Fruit fly (Drosophila melanogaster): Measurements from ENCODE around the gene Tsp3A.

Tsp3A gene

dm6 chrX:2581793-2582503, 37.6 kb downstream of the Tsp3A start (continued):
- TF ChIP-seq CG6813 (GFP tag; optimal IDR thresholded peaks at IDR 0.05) (peak; percentile 74), pho (GFP tag; optimal IDR thresholded peaks at IDR 0.05) (peak; percentile 80), Gsc (GFP tag; IDR thresholded peaks at IDR 0.05) (no peak), sens-2 (GFP tag; IDR thresholded peaks at IDR 0.05) (no peak; the same call in 1 of the 2 replicates), CG14014 (GFP tag; IDR thresholded peaks at IDR 0.05) (peak; percentile 90), CTCF (GFP tag; optimal IDR thresholded peaks at IDR 0.05) (no peak), oc (tag; optimal IDR thresholded peaks at IDR 0.05) (peak; percentile 29), CG12659 (GFP tag; optimal IDR thresholded peaks at IDR 0.05) (peak; percentile 66), GATAe (GFP tag; conservative IDR thresholded peaks at IDR 0.05) (peak; percentile 42; the same call in 1 of the 2 replicates), CG5245 (GFP tag; optimal IDR thresholded peaks at IDR 0.05) (peak; percentile 48), Abd-B (GFP tag; optimal IDR thresholded peaks at IDR 0.05) (peak; percentile 50), CG4854 (GFP tag; optimal IDR thresholded peaks at IDR 0.05) (peak; percentile 55), Mrtf (GFP tag; IDR thresholded peaks at IDR 0.05) (peak; percentile 72; the same call in 2 of the 3 replicates), CG3847 (GFP tag; IDR thresholded peaks at IDR 0.05) (peak; percentile 77), CG31365 (tag; optimal IDR thresholded peaks at IDR 0.05) (peak; percentile 45), fru (optimal IDR thresholded peaks at IDR 0.05) (no peak), CG8359 (GFP tag; optimal IDR thresholded peaks at IDR 0.05; ENCODE audit: borderline replicate concordance) (no peak), toy (GFP tag; IDR thresholded peaks at IDR 0.05) (no peak), pzg (GFP tag; optimal IDR thresholded peaks at IDR 0.05) (peak; percentile 13), CG6765 (GFP tag; optimal IDR thresholded peaks at IDR 0.05) (peak; percentile 76), B-H2 (GFP tag; optimal IDR thresholded peaks at IDR 0.05) (peak; percentile 13), Usf (GFP tag; optimal IDR thresholded peaks at IDR 0.05) (peak; percentile 1), PHDP (tag; optimal IDR thresholded peaks at IDR 0.05) (peak; percentile 70), ash1 (GFP tag; optimal IDR thresholded peaks at IDR 0.05) (no peak), en (GFP tag; optimal IDR thresholded peaks at IDR 0.05) (peak; percentile 68), Taf1 (GFP tag; IDR thresholded peaks at IDR 0.05) (peak; percentile 61), TFAM (GFP tag; optimal IDR thresholded peaks at IDR 0.05) (no peak), CG7556 (GFP tag; optimal IDR thresholded peaks at IDR 0.05) (peak; percentile 84), fd102C (GFP tag; optimal IDR thresholded peaks at IDR 0.05) (no peak), BEAF-32 (GFP tag; optimal IDR thresholded peaks at IDR 0.05) (no peak), Drgx (GFP tag; IDR thresholded peaks at IDR 0.05) (peak; percentile 63), CG3838 (GFP tag; optimal IDR thresholded peaks at IDR 0.05) (no peak), CG11696 (GFP tag; IDR thresholded peaks at IDR 0.05) (0 out of 2 replicates have a peak, but pooled peaks have one; percentile 29), CG1792 (GFP tag; optimal IDR thresholded peaks at IDR 0.05) (peak; percentile 64), pfk (GFP tag; optimal IDR thresholded peaks at IDR 0.05) (no peak), NFAT (GFP tag; IDR thresholded peaks at IDR 0.05) (peak; percentile 38), CG13123 (GFP tag; optimal IDR thresholded peaks at IDR 0.05) (peak; percentile 35), CG14050 (GFP tag; IDR thresholded peaks at IDR 0.05) (peak; percentile 67), ssp (GFP tag; IDR thresholded peaks at IDR 0.05) (peak; percentile 65), crp (GFP tag; optimal IDR thresholded peaks at IDR 0.05) (peak in 1 of 2 experiments; percentile 20), Side (GFP tag; optimal IDR thresholded peaks at IDR 0.05) (peak; percentile 80), Chrac-16 (GFP tag; optimal IDR thresholded peaks at IDR 0.05) (peak; percentile 60), BtbVII (GFP tag; optimal IDR thresholded peaks at IDR 0.05) (peak; percentile 80), row (GFP tag; IDR thresholded peaks at IDR 0.05) (peak; percentile 85), p53 (GFP tag; optimal IDR thresholded peaks at IDR 0.05) (peak; percentile 45), CG4404 (GFP tag; IDR thresholded peaks at IDR 0.05) (peak; percentile 52), CG2120 (GFP tag; optimal IDR thresholded peaks at IDR 0.05) (peak; percentile 93), CG17802 (tag; optimal IDR thresholded peaks at IDR 0.05) (no peak), Nf-YA (GFP tag; IDR thresholded peaks at IDR 0.05) (peak; percentile 53), emc (GFP tag; optimal IDR thresholded peaks at IDR 0.05) (peak; percentile 57), Max (GFP tag; optimal IDR thresholded peaks at IDR 0.05) (peak; percentile 60)
